Fruit fly (Drosophila melanogaster) Kc167 (cell line): ENCODE data around the gene I-2.

Source experiments
- Myc ChIP-seq: fragments of >200 bp; optimal IDR thresholded peaks from 2 replicates; lab custom pipeline; 2017; ENCODE audit warnings: missing external identifiers
- insv ChIP-seq: fragments of >200 bp; optimal IDR thresholded peaks from 3 replicates; lab custom pipeline; 2018; ENCODE audit warnings: missing external identifiers
- psq ChIP-seq: fragments of >200 bp; optimal IDR thresholded peaks from 2 replicates; lab custom pipeline; 2017; ENCODE audit warnings: missing external identifiers
- ttk ChIP-seq: sonication (Bioruptor generic); optimal IDR thresholded peaks from 2 replicates; lab custom pipeline; 2017; ENCODE audit warnings: missing external identifiers

dm6 chr3L:9850114-9850513, 13.5 kb upstream of the I-2 start:
- no peak for TF ChIP-seq psq (lab: Kevin White, UChicago)
- no peak for TF ChIP-seq ttk (lab: Kevin White, UChicago)
- TF ChIP-seq Myc = no peak
- TF ChIP-seq insv = no peak
